Worm (Caenorhabditis elegans) whole organism, midembryonic: ENCODE measurements around the gene wnk-1.
"Not testable (repeated sequence)": the region's sequence is repeated elsewhere in the genome, so short reads cannot be mapped to it uniquely, and the experiment has no call there.

Experiments
- T22C8.4 ChIP-seq: fragments of 200-800 bp; sonication (Bioruptor generic); IDR thresholded peaks from 2 replicates; pipeline ENCODE4 v1.3.6; 2022; ENCODE audit warnings: missing genetic modification characterization, missing compliant biosample characterization
- cog-1 ChIP-seq: sonication (generic microtip); optimal IDR thresholded peaks from 2 replicates; lab custom pipeline; 2016; ENCODE audit warnings: missing genetic modification characterization, missing compliant biosample characterization
- flt-1 ChIP-seq: fragments of 200-800 bp; sonication (Bioruptor generic); IDR thresholded peaks from 2 replicates; pipeline ENCODE4 v1.3.6; 2022; ENCODE audit warnings: missing genetic modification characterization, missing compliant biosample characterization
- klf-2 ChIP-seq: fragments of 200-800 bp; sonication (Bioruptor generic); conservative IDR thresholded peaks from 2 replicates; pipeline ENCODE4 v1.3.6; 2022; ENCODE audit warnings: missing genetic modification reagents, missing genetic modification characterization, missing compliant biosample characterization
- med-1 ChIP-seq: sonication (generic microtip); optimal IDR thresholded peaks from 2 replicates; lab custom pipeline; 2017; ENCODE audit warnings: missing genetic modification characterization, mild to moderate bottlenecking, missing compliant biosample characterization, antibody characterized with exemption, missing genetic modification reagents; ENCODE audit not compliant: insufficient read depth
- ref-1 ChIP-seq: fragments of 200-800 bp; sonication (Bioruptor generic); conservative IDR thresholded peaks from 2 replicates; pipeline ENCODE4 v1.3.6; 2022; ENCODE audit warnings: missing genetic modification reagents, missing genetic modification characterization, missing compliant biosample characterization
- tab-1 ChIP-seq: fragments of 200-800 bp; sonication (Bioruptor generic); IDR thresholded peaks from 2 replicates; pipeline ENCODE4 v1.3.6; 2022; ENCODE audit warnings: missing genetic modification characterization, missing compliant biosample characterization
- ztf-23 ChIP-seq: fragments of 200-800 bp; sonication (Bioruptor generic); IDR thresholded peaks from 2 replicates; pipeline ENCODE4 v1.3.6; 2022; ENCODE audit warnings: missing genetic modification reagents, missing genetic modification characterization, missing compliant biosample characterization
- ztf-29 ChIP-seq: fragments of 200-800 bp; sonication (Bioruptor generic); IDR thresholded peaks from 2 replicates; pipeline ENCODE4 v1.3.6; 2022; ENCODE audit warnings: missing genetic modification reagents, missing genetic modification characterization, missing compliant biosample characterization

wnk-1 gene

ce11 chrIV:9192522-9192921 is 7.4 kb upstream of the wnk-1 start, which contains the start of gene C46C2.5:
C46C2.5 (minus strand) TSS chrIV:9192622.
- TF ChIP-seq ztf-29 (GFP tag; lab: Robert Waterston, UW) = no peak
- no peak for TF ChIP-seq klf-2 (GFP tag; lab: Robert Waterston, UW)
- no peak for TF ChIP-seq med-1 (GFP tag; lab: Kevin White, UChicago)
- TF ChIP-seq T22C8.4 (GFP tag; lab: Robert Waterston, UW) = no peak
- no peak for TF ChIP-seq ztf-23 (GFP tag; lab: Robert Waterston, UW)
- TF ChIP-seq cog-1 = no peak
- no peak for TF ChIP-seq tab-1 (GFP tag; lab: Robert Waterston, UW)
- no peak for TF ChIP-seq flt-1 (GFP tag; lab: Robert Waterston, UW)
- no peak for TF ChIP-seq ref-1

- not testable (repeated sequence) for TF ChIP-seq klf-2 (GFP tag; lab: Robert Waterston, UW); med-1 (GFP tag; lab: Kevin White, UChicago); ref-1
Measured at ce11 chrIV:9194524-9194923, 5.4 kb upstream of the wnk-1 start, which contains the start of gene C46C2.7. C46C2.7 (plus strand) TSS chrIV:9194824.

ce11 chrIV:9196023-9196636 is 3.8 kb upstream of the wnk-1 start:
- TF ChIP-seq ztf-23 (GFP tag; lab: Robert Waterston, UW) = peak; percentile 50; the same call in 1 of the 2 replicates
- TF ChIP-seq ref-1 = peak; percentile 74

- TF ChIP-seq ztf-29 (GFP tag; lab: Robert Waterston, UW) (peak; percentile 91), ztf-23 (GFP tag; lab: Robert Waterston, UW) (no peak), med-1 (GFP tag; lab: Kevin White, UChicago) (no peak), flt-1 (GFP tag; lab: Robert Waterston, UW) (no peak), T22C8.4 (GFP tag; lab: Robert Waterston, UW) (no peak), klf-2 (GFP tag; lab: Robert Waterston, UW) (0 out of 2 replicates have a peak, but pooled peaks have one; percentile 34), ref-1 (no peak), tab-1 (GFP tag; lab: Robert Waterston, UW) (no peak), cog-1 (no peak)
Measured at ce11 chrIV:9196755-9197154, 3.1 kb upstream of the wnk-1 start.

ce11 chrIV:9198136-9198535 is 1.8 kb upstream of the wnk-1 start:
- TF ChIP-seq ref-1 = no peak
- TF ChIP-seq tab-1 (GFP tag; lab: Robert Waterston, UW) = no peak
- TF ChIP-seq T22C8.4 (GFP tag; lab: Robert Waterston, UW) = no peak
- TF ChIP-seq ztf-29 (GFP tag; lab: Robert Waterston, UW) = no peak
- TF ChIP-seq cog-1 = no peak
- TF ChIP-seq ztf-23 (GFP tag; lab: Robert Waterston, UW) = no peak
- TF ChIP-seq flt-1 (GFP tag; lab: Robert Waterston, UW) = no peak
- TF ChIP-seq klf-2 (GFP tag; lab: Robert Waterston, UW) = no peak
- TF ChIP-seq med-1 (GFP tag; lab: Kevin White, UChicago) = no peak

ce11 chrIV:9199148-9199938 is 560 bp upstream of the wnk-1 start:
- TF ChIP-seq tab-1 (GFP tag; lab: Robert Waterston, UW) = no peak

ce11 chrIV:9210841-9211240 is 10.9 kb downstream of the wnk-1 start:
- no peak for TF ChIP-seq ztf-29 (GFP tag; lab: Robert Waterston, UW)
- no peak for TF ChIP-seq T22C8.4 (GFP tag; lab: Robert Waterston, UW)
- no peak for TF ChIP-seq klf-2 (GFP tag; lab: Robert Waterston, UW)
- no peak for TF ChIP-seq cog-1
- TF ChIP-seq tab-1 (GFP tag; lab: Robert Waterston, UW) = no peak
- TF ChIP-seq flt-1 (GFP tag; lab: Robert Waterston, UW) = no peak
- TF ChIP-seq med-1 (GFP tag; lab: Kevin White, UChicago) = no peak
- no peak for TF ChIP-seq ztf-23 (GFP tag; lab: Robert Waterston, UW)
- no peak for TF ChIP-seq ref-1

- TF ChIP-seq klf-2 (GFP tag; lab: Robert Waterston, UW) = no peak
- TF ChIP-seq cog-1 = no peak
- TF ChIP-seq ztf-23 (GFP tag; lab: Robert Waterston, UW) = no peak
- no peak for TF ChIP-seq ref-1
- no peak for TF ChIP-seq flt-1 (GFP tag; lab: Robert Waterston, UW)
Measured at ce11 chrIV:9212121-9212520, 12.2 kb downstream of the wnk-1 start, which contains the start of gene C46C2.6. C46C2.6 (plus strand) TSS chrIV:9212421.

ce11 chrIV:9214823-9215222 is 14.9 kb downstream of the wnk-1 start:
- TF ChIP-seq ref-1 (no peak), klf-2 (GFP tag; lab: Robert Waterston, UW) (no peak), T22C8.4 (GFP tag; lab: Robert Waterston, UW) (no peak), tab-1 (GFP tag; lab: Robert Waterston, UW) (no peak), ztf-23 (GFP tag; lab: Robert Waterston, UW) (no peak), ztf-29 (GFP tag; lab: Robert Waterston, UW) (no peak), cog-1 (no peak), med-1 (GFP tag; lab: Kevin White, UChicago) (no peak), flt-1 (GFP tag; lab: Robert Waterston, UW) (no peak)

ce11 chrIV:9215824-9216223 is 15.9 kb downstream of the wnk-1 start:
- no peak for TF ChIP-seq med-1 (GFP tag; lab: Kevin White, UChicago)
- no peak for TF ChIP-seq tab-1 (GFP tag; lab: Robert Waterston, UW)
- no peak for TF ChIP-seq ref-1
- no peak for TF ChIP-seq cog-1
- TF ChIP-seq ztf-29 (GFP tag; lab: Robert Waterston, UW) = no peak
- TF ChIP-seq ztf-23 (GFP tag; lab: Robert Waterston, UW) = no peak
- no peak for TF ChIP-seq klf-2 (GFP tag; lab: Robert Waterston, UW)
- no peak for TF ChIP-seq T22C8.4 (GFP tag; lab: Robert Waterston, UW)
- no peak for TF ChIP-seq flt-1 (GFP tag; lab: Robert Waterston, UW)
